Worm (Caenorhabditis elegans) whole organism, late embryonic: ENCODE results near the gene nspb-12.

Source experiments
- C38D4.7 ChIP-seq: fragments of 200-800 bp; sonication (Bioruptor generic); optimal IDR thresholded peaks from 2 replicates; lab custom pipeline; 2018; ENCODE audit warnings: mild to moderate bottlenecking, missing genetic modification characterization, moderate library complexity, missing compliant biosample characterization
- F13H6.1 ChIP-seq: sonication (generic microtip); optimal IDR thresholded peaks from 2 replicates; lab custom pipeline; 2016; ENCODE audit warnings: missing genetic modification characterization, missing compliant biosample characterization
- K09A11.1 ChIP-seq: sonication (generic microtip); optimal IDR thresholded peaks from 2 replicates; lab custom pipeline; 2017; ENCODE audit warnings: antibody characterized with exemption, mild to moderate bottlenecking, missing genetic modification characterization, missing compliant biosample characterization; ENCODE audit not compliant: insufficient read depth
- ceh-18 ChIP-seq: sonication (generic microtip); optimal IDR thresholded peaks from 2 replicates; lab custom pipeline; 2016; ENCODE audit warnings: missing genetic modification characterization, missing compliant biosample characterization
- ceh-22 ChIP-seq: sonication (generic microtip); optimal IDR thresholded peaks from 2 replicates; lab custom pipeline; 2017; ENCODE audit warnings: missing biosample characterization, missing genetic modification characterization
- ceh-34 ChIP-seq: sonication (generic microtip); optimal IDR thresholded peaks from 2 replicates; lab custom pipeline; 2016; ENCODE audit warnings: mild to moderate bottlenecking, missing genetic modification characterization, missing compliant biosample characterization
- ceh-45 ChIP-seq: fragments of 200-800 bp; sonication (Bioruptor generic); IDR thresholded peaks from 2 replicates; pipeline ENCODE4 v1.3.6; 2022; ENCODE audit warnings: missing genetic modification reagents, missing genetic modification characterization, missing compliant biosample characterization
- ets-4 ChIP-seq: sonication (generic microtip); optimal IDR thresholded peaks from 2 replicates; lab custom pipeline; 2016; ENCODE audit warnings: missing genetic modification characterization, missing compliant biosample characterization
- hlh-8 ChIP-seq: sonication (generic microtip); optimal IDR thresholded peaks from 2 replicates; lab custom pipeline; 2016; ENCODE audit warnings: missing genotype, missing genetic modification characterization, missing compliant biosample characterization
- mec-3 ChIP-seq: sonication (generic microtip); optimal IDR thresholded peaks from 2 replicates; lab custom pipeline; 2016; ENCODE audit warnings: borderline replicate concordance, missing genetic modification characterization, missing compliant biosample characterization
- npax-4 ChIP-seq: sonication (generic microtip); optimal IDR thresholded peaks from 2 replicates; lab custom pipeline; 2016; ENCODE audit warnings: missing genetic modification characterization, missing compliant biosample characterization
- ref-2 ChIP-seq: sonication (generic microtip); optimal IDR thresholded peaks from 2 replicates; lab custom pipeline; 2016; ENCODE audit warnings: missing genetic modification characterization, missing compliant biosample characterization
- sox-2 ChIP-seq: fragments of 200-800 bp; sonication (Bioruptor generic); IDR thresholded peaks from 2 replicates; pipeline ENCODE4 v1.3.6; 2022; ENCODE audit warnings: missing genetic modification reagents, missing genetic modification characterization, missing compliant biosample characterization
- ttx-3 ChIP-seq: sonication (generic microtip); optimal IDR thresholded peaks from 2 replicates; lab custom pipeline; 2016; ENCODE audit warnings: missing genetic modification reagents, missing genetic modification characterization, missing compliant biosample characterization
- unc-55 ChIP-seq: sonication (generic microtip); optimal IDR thresholded peaks from 2 replicates; lab custom pipeline; 2017; ENCODE audit warnings: missing biosample characterization, missing genetic modification reagents, missing genetic modification characterization

nspb-12 gene

ce11 chrIII:5521930-5522329 is 46.6 kb downstream of the nspb-12 start, which contains the start of gene D1044.4:
Gene D1044.4 (minus strand): TSS chrIII:5522030.
- TF ChIP-seq C38D4.7 (GFP tag; lab: Kevin White, UChicago): no peak
- no peak for TF ChIP-seq npax-4 (tag; lab: Kevin White, UChicago)
- TF ChIP-seq ceh-22: no peak
- no peak for TF ChIP-seq ets-4 (tag; lab: Kevin White, UChicago)
- no peak for TF ChIP-seq K09A11.1 (tag; lab: Kevin White, UChicago)
- TF ChIP-seq ref-2 (tag; lab: Kevin White, UChicago): no peak
- TF ChIP-seq ceh-18 (tag; lab: Kevin White, UChicago): no peak
- no peak for TF ChIP-seq mec-3 (tag; lab: Kevin White, UChicago)
- TF ChIP-seq F13H6.1 (tag; lab: Kevin White, UChicago): no peak
- no peak for TF ChIP-seq ceh-45 (GFP tag; lab: Robert Waterston, UW)
- no peak for TF ChIP-seq unc-55
- TF ChIP-seq sox-2 (GFP tag; lab: Robert Waterston, UW): no peak
- no peak for TF ChIP-seq ttx-3 (tag; lab: Kevin White, UChicago)
- TF ChIP-seq hlh-8 (tag; lab: Kevin White, UChicago): no peak
- no peak for TF ChIP-seq ceh-34 (tag; lab: Kevin White, UChicago)
